Worm (Caenorhabditis elegans) whole organism, L2 larva: ENCODE results near the gene Y73B3B.3.

Source experiments
- aly-2 ChIP-seq: fragments of 150-350 bp; optimal IDR thresholded peaks from 2 replicates; lab custom pipeline; 2014; ENCODE audit warnings: missing biosample characterization, missing genetic modification characterization
- ceh-82 ChIP-seq: fragments of 150-350 bp; optimal IDR thresholded peaks from 2 replicates; lab custom pipeline; 2014; ENCODE audit warnings: missing biosample characterization, missing genetic modification characterization
- elt-3 ChIP-seq: sonication (generic microtip); optimal IDR thresholded peaks from 2 replicates; lab custom pipeline; 2017; ENCODE audit warnings: missing biosample characterization, missing genetic modification characterization
- lsy-2 ChIP-seq, 2 experiments: fragments of 150-350 bp in 1 of 2; sonication (generic microtip) in 1 of 2; optimal IDR thresholded peaks; 2 replicates each; lab custom pipeline; 2014 to 2017; ENCODE audit warnings: missing biosample characterization in 2 of 2, missing genetic modification characterization in 2 of 2
- nhr-25 ChIP-seq: fragments of 150-350 bp; sonication (generic microtip); optimal IDR thresholded peaks from 3 replicates; lab custom pipeline; 2014; ENCODE audit warnings: missing biosample characterization, missing genetic modification characterization
- snpc-4 ChIP-seq: fragments of 150-350 bp; optimal IDR thresholded peaks from 2 replicates; lab custom pipeline; 2014; ENCODE audit warnings: missing biosample characterization, missing genetic modification characterization
- unc-39 ChIP-seq: fragments of 150-350 bp; optimal IDR thresholded peaks from 2 replicates; lab custom pipeline; 2014; ENCODE audit warnings: missing biosample characterization, missing genetic modification characterization
- unc-62 ChIP-seq: fragments of 150-350 bp; optimal IDR thresholded peaks from 2 replicates; lab custom pipeline; 2014; ENCODE audit warnings: missing biosample characterization, missing genetic modification reagents, missing genetic modification characterization

DNA sequence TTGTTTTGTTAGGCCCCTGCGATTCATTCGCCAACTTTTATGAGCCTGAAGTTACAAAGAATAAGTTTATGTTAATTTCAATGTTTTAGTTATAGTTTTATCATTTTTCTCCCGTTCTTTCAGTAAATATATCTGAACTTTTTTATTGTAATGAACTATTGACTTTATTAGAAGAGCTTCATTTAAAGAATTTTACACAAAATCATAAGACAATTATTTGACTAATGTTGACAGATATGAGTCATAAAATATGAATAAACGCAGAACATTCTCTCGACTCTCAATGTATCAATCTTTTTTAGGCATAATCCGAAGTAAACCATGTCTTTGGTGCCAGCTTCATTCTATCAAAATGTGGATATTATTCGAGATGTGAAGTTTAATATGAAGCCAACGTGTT lies 32.7 kb upstream of the Y73B3B.3 start, which contains the start of the genes T08D2.5 and T08D2.4:
- TF ChIP-seq unc-39 (tag; lab: Kevin White, UChicago) (no peak), aly-2 (tag; lab: Kevin White, UChicago) (no peak), elt-3 (tag; lab: Kevin White, UChicago) (no peak), nhr-25 (tag; lab: Kevin White, UChicago) (no peak), ceh-82 (tag; lab: Kevin White, UChicago) (no peak), snpc-4 (tag; lab: Kevin White, UChicago) (no peak), unc-62 (GFP tag; lab: Kevin White, UChicago) (no peak), lsy-2 (tag; optimal IDR thresholded peaks at IDR 0.05; lab: Kevin White, UChicago) (no peak)
